Worm (Caenorhabditis elegans): ENCODE measurements around the gene F20C5.5.

DNA sequence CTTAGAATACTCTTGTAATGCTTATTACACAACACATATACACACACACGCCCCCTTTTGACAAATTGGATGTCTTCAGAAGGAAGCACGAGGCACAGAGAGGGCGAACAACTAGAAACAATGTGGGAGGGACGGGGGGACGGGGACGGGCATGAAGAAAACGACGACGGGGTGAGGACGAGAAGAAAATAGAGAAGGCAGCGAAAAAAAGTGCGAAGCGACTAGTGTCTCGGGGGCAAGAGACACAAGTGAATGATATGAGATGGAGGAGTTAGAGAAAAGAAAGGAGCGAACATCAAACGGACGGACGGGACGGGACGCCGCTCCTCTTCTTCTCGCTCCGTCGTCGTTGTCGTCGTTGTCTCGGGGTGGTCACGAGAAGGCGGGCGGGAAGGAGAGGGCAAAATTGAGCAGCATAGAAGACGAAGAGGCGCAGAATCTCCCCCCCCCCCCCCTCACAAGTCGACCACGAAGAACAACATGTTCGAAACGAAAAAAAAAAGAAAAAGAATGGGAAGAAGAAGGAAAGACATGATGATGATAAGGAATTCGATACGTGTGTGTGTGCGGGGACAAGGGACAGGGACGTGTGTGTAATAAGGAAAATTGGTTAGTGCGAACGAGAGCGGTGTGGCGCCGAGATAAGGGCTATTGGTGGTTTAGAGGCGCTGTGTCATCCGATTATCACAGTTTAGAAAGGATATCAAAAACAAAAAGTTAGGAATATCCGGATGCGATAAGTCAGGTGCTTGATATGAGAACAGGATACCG, 25.6 kb upstream of the F20C5.5 start:
- TF ChIP-seq lsy-2 (tag; optimal IDR thresholded peaks at IDR 0.05) (peak; percentile 1 to 67), ceh-16 (tag; optimal IDR thresholded peaks at IDR 0.05) (peak; percentile 97), snpc-4 (tag; optimal IDR thresholded peaks at IDR 0.05) (peak; percentile 10), lin-39 (tag; optimal IDR thresholded peaks at IDR 0.05) (no peak), unc-62 (GFP tag; optimal IDR thresholded peaks at IDR 0.05) (peak; percentile 45)
